Fruit fly (Drosophila melanogaster): ENCODE measurements around the gene RhoGAP68F.
A peak's percentile ranks its signal among the peaks of the same experiment; 100 is the strongest.

DNA sequence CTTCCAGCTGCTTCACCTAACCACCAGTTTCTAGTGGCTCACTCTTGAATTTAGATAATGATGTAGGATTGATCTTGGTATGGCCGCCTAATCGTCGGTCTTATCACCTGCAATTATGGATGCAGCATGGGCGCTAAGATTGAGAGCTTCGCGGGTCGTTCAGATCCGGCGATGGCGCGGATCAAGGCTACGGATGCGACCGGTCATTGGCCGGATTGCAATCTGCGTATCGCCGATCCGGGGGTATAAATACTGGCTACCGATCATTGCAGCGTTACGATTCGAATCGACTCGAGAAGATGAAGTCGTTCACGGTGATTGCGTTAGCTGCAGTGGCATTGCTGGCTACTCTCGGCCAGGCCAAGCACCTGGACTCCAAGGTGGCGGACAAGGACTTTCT lies 9.6 kb upstream of the RhoGAP68F start, which contains the start of gene Lsp2:
- TF ChIP-seq rn (GFP tag; IDR thresholded peaks at IDR 0.05) (no peak), CG34367 (tag; optimal IDR thresholded peaks at IDR 0.05) (no peak), Pif1A (GFP tag; optimal IDR thresholded peaks at IDR 0.05) (no peak), CG8301 (tag; optimal IDR thresholded peaks at IDR 0.05) (no peak), CG4496 (GFP tag; IDR thresholded peaks at IDR 0.05) (no peak), Pif1B (GFP tag; optimal IDR thresholded peaks at IDR 0.05) (no peak), EcR (GFP tag; optimal IDR thresholded peaks at IDR 0.05) (peak; percentile 40), Snoo (tag; optimal IDR thresholded peaks at IDR 0.05) (no peak), CG12605 (GFP tag; IDR thresholded peaks at IDR 0.05) (no peak), D1 (tag; optimal IDR thresholded peaks at IDR 0.05) (no peak), CG10348 (GFP tag; IDR thresholded peaks at IDR 0.05) (no peak), CG8159 (tag; optimal IDR thresholded peaks at IDR 0.05) (no peak)
